Fruit fly (Drosophila melanogaster) whole organism, prepupa: Measurements from ENCODE around the gene Ag5r.
A peak's percentile ranks its signal among the peaks of the same experiment; 100 is the strongest.

ENCODE experiments used
- Blimp-1 ChIP-seq: fragments of 200-800 bp; sonication (Bioruptor generic); optimal IDR thresholded peaks from 3 replicates; lab custom pipeline; 2017; ENCODE audit warnings: missing biosample characterization, missing genetic modification characterization, mild to moderate bottlenecking, moderate library complexity, missing genetic modification reagents
- CG10669 ChIP-seq: fragments of 200-800 bp; sonication (Bioruptor generic); optimal IDR thresholded peaks from 3 replicates; lab custom pipeline; 2018; ENCODE audit warnings: missing biosample characterization, mild to moderate bottlenecking, missing genetic modification characterization, moderate library complexity
- CG11294 ChIP-seq: fragments of 200-800 bp; sonication (Bioruptor generic); IDR thresholded peaks from 2 replicates; pipeline ENCODE4 v1.3.6; 2022; ENCODE audit warnings: missing biosample characterization, missing genetic modification characterization
- CG11762 ChIP-seq: fragments of 200-800 bp; sonication (Bioruptor generic); optimal IDR thresholded peaks from 3 replicates; lab custom pipeline; 2016; ENCODE audit warnings: missing biosample characterization, missing genetic modification characterization; ENCODE audit not compliant: insufficient read depth
- CG11902 ChIP-seq: fragments of 200-800 bp; sonication (Bioruptor generic); optimal IDR thresholded peaks from 3 replicates; lab custom pipeline; 2016; ENCODE audit warnings: missing biosample characterization, missing genetic modification characterization
- CG15336 ChIP-seq: fragments of 200-800 bp; sonication (Bioruptor generic); IDR thresholded peaks from 2 replicates; pipeline ENCODE4 v1.3.6; 2022; ENCODE audit warnings: missing biosample characterization, missing genetic modification characterization
- CG3032 ChIP-seq: fragments of 200-800 bp; optimal IDR thresholded peaks from 2 replicates; lab custom pipeline; 2019; ENCODE audit warnings: missing biosample characterization, mild to moderate bottlenecking, missing genetic modification characterization, moderate library complexity
- CG31627 ChIP-seq: fragments of 200-800 bp; sonication (Bioruptor generic); optimal IDR thresholded peaks from 3 replicates; lab custom pipeline; 2016; ENCODE audit warnings: missing biosample characterization, missing genetic modification characterization
- CG32006 ChIP-seq: fragments of 200-800 bp; sonication (Bioruptor generic); optimal IDR thresholded peaks from 3 replicates; lab custom pipeline; 2017; ENCODE audit warnings: missing biosample characterization, mild to moderate bottlenecking, missing genetic modification characterization
- CG34406 ChIP-seq: fragments of 200-800 bp; sonication (Bioruptor generic); optimal IDR thresholded peaks from 3 replicates; lab custom pipeline; 2016; ENCODE audit warnings: missing biosample characterization, missing genetic modification characterization
- CG3919 ChIP-seq: fragments of 200-800 bp; sonication (Bioruptor generic); optimal IDR thresholded peaks from 3 replicates; lab custom pipeline; 2016; ENCODE audit warnings: missing biosample characterization, missing genetic modification characterization
- CG4318 ChIP-seq: fragments of 200-800 bp; sonication (Bioruptor generic); optimal IDR thresholded peaks from 3 replicates; lab custom pipeline; 2017; ENCODE audit warnings: missing biosample characterization, mild to moderate bottlenecking, missing genetic modification characterization
- CG6163 ChIP-seq: fragments of 200-800 bp; sonication (Bioruptor generic); IDR thresholded peaks from 3 replicates; pipeline ENCODE4 v1.3.6; 2022; ENCODE audit warnings: missing biosample characterization, missing genetic modification characterization
- CG6276 ChIP-seq: fragments of 200-800 bp; sonication (Bioruptor generic); optimal IDR thresholded peaks from 2 replicates; lab custom pipeline; 2017; ENCODE audit warnings: missing biosample characterization, mild to moderate bottlenecking, missing genetic modification characterization
- CG6792 ChIP-seq: fragments of 200-800 bp; sonication (Bioruptor generic); optimal IDR thresholded peaks from 3 replicates; lab custom pipeline; 2016; ENCODE audit warnings: missing biosample characterization, missing genetic modification characterization
- CG6808 ChIP-seq: fragments of 200-800 bp; sonication (Bioruptor generic); optimal IDR thresholded peaks from 3 replicates; lab custom pipeline; 2017; ENCODE audit warnings: missing biosample characterization, missing genetic modification characterization, mild to moderate bottlenecking, moderate library complexity, missing genetic modification reagents
- CG6854 ChIP-seq: fragments of 200-800 bp; sonication (Bioruptor generic); optimal IDR thresholded peaks from 2 replicates; lab custom pipeline; 2017; ENCODE audit warnings: missing biosample characterization, mild to moderate bottlenecking, missing genetic modification characterization
- CG7368 ChIP-seq: fragments of 200-800 bp; sonication (Bioruptor generic); optimal IDR thresholded peaks from 3 replicates; lab custom pipeline; 2016; ENCODE audit warnings: missing biosample characterization, missing genetic modification characterization
- CG8119 ChIP-seq: fragments of 200-800 bp; sonication (Bioruptor generic); IDR thresholded peaks from 3 replicates; pipeline ENCODE4 v1.3.6; 2022; ENCODE audit warnings: missing biosample characterization, missing genetic modification characterization
- CG8319 ChIP-seq: fragments of 200-800 bp; sonication (Bioruptor generic); optimal IDR thresholded peaks from 3 replicates; lab custom pipeline; 2016; ENCODE audit warnings: missing biosample characterization, missing genetic modification characterization
- CG8632 ChIP-seq: fragments of 200-800 bp; sonication (Bioruptor generic); optimal IDR thresholded peaks from 3 replicates; lab custom pipeline; 2016; ENCODE audit warnings: missing biosample characterization, missing genetic modification characterization
- CG9139 ChIP-seq: fragments of 200-800 bp; sonication (Bioruptor generic); optimal IDR thresholded peaks from 3 replicates; lab custom pipeline; 2017; ENCODE audit warnings: missing biosample characterization, mild to moderate bottlenecking, missing genetic modification characterization
- Eip75B ChIP-seq: fragments of 200-800 bp; sonication (Bioruptor generic); optimal IDR thresholded peaks from 3 replicates; lab custom pipeline; 2016; ENCODE audit warnings: missing biosample characterization, missing genetic modification characterization
- Eip78C ChIP-seq: fragments of 200-800 bp; sonication (Bioruptor generic); peaks from one replicate; lab custom pipeline; 2016; ENCODE audit warnings: missing biosample characterization, missing genetic modification characterization
- Eip93F ChIP-seq: fragments of 200-800 bp; sonication (Bioruptor generic); optimal IDR thresholded peaks from 2 replicates; lab custom pipeline; 2016; ENCODE audit warnings: missing biosample characterization, mild to moderate bottlenecking, missing genetic modification characterization
- Ets21C ChIP-seq: fragments of 200-800 bp; sonication (Bioruptor generic); optimal IDR thresholded peaks from 3 replicates; lab custom pipeline; 2016; ENCODE audit warnings: missing biosample characterization, missing genetic modification characterization
- Ets96B ChIP-seq: fragments of 200-800 bp; optimal IDR thresholded peaks from 2 replicates; lab custom pipeline; 2019; ENCODE audit warnings: missing biosample characterization, mild to moderate bottlenecking, missing genetic modification characterization, moderate library complexity
- Hr38 ChIP-seq: sonication (Bioruptor generic); optimal IDR thresholded peaks from 2 replicates; lab custom pipeline; 2016; ENCODE audit warnings: missing biosample characterization, missing genetic modification characterization
- Hr39 ChIP-seq: fragments of 200-800 bp; sonication (Bioruptor generic); optimal IDR thresholded peaks from 2 replicates; lab custom pipeline; 2016; ENCODE audit warnings: missing biosample characterization, missing genetic modification characterization
- Hr4 ChIP-seq: fragments of 200-800 bp; sonication (Bioruptor generic); optimal IDR thresholded peaks from 3 replicates; lab custom pipeline; 2016; ENCODE audit warnings: missing biosample characterization, missing genetic modification characterization
- Lpt ChIP-seq: fragments of 200-800 bp; sonication (Bioruptor generic); optimal IDR thresholded peaks from 3 replicates; lab custom pipeline; 2016; ENCODE audit warnings: missing biosample characterization, missing genetic modification characterization
- Met ChIP-seq: fragments of 200-800 bp; sonication (Bioruptor generic); optimal IDR thresholded peaks from 3 replicates; lab custom pipeline; 2016; ENCODE audit warnings: missing biosample characterization, missing genetic modification characterization
- OdsH ChIP-seq: fragments of 200-800 bp; sonication (Bioruptor generic); optimal IDR thresholded peaks from 3 replicates; lab custom pipeline; 2016; ENCODE audit warnings: missing biosample characterization, missing genetic modification characterization
- Smox ChIP-seq: fragments of 200-800 bp; sonication (Bioruptor generic); optimal IDR thresholded peaks from 3 replicates; lab custom pipeline; 2016; ENCODE audit warnings: missing biosample characterization, missing genetic modification characterization
- Sox102F ChIP-seq: fragments of 200-800 bp; sonication (Bioruptor generic); optimal IDR thresholded peaks from 2 replicates; lab custom pipeline; 2016; ENCODE audit warnings: missing biosample characterization, mild to moderate bottlenecking, missing genetic modification characterization
- Sox14 ChIP-seq: fragments of 200-800 bp; sonication (Bioruptor generic); optimal IDR thresholded peaks from 3 replicates; lab custom pipeline; 2016; ENCODE audit warnings: missing biosample characterization, missing genetic modification characterization
- achi ChIP-seq: fragments of 200-800 bp; sonication (Bioruptor generic); optimal IDR thresholded peaks from 3 replicates; lab custom pipeline; 2016; ENCODE audit warnings: missing biosample characterization, missing genetic modification characterization
- acj6 ChIP-seq: fragments of 200-800 bp; sonication (Bioruptor generic); optimal IDR thresholded peaks from 3 replicates; lab custom pipeline; 2016; ENCODE audit warnings: missing biosample characterization, missing genetic modification characterization
- dac ChIP-seq: fragments of 200-800 bp; sonication (Bioruptor generic); optimal IDR thresholded peaks from 2 replicates; lab custom pipeline; 2017; ENCODE audit warnings: missing biosample characterization, mild to moderate bottlenecking, missing genetic modification characterization
- dsx ChIP-seq: fragments of 200-800 bp; optimal IDR thresholded peaks from 3 replicates; lab custom pipeline; 2019; ENCODE audit warnings: missing biosample characterization, mild to moderate bottlenecking, missing genetic modification characterization, moderate library complexity; ENCODE audit not compliant: poor library complexity, severe bottlenecking
- eg ChIP-seq: fragments of 200-800 bp; sonication (Bioruptor generic); IDR thresholded peaks from 3 replicates; pipeline ENCODE4 v1.3.6; 2022; ENCODE audit warnings: missing biosample characterization, missing genetic modification characterization
- esn ChIP-seq: fragments of 200-800 bp; sonication (Bioruptor generic); optimal IDR thresholded peaks from 2 replicates; lab custom pipeline; 2016; ENCODE audit warnings: missing biosample characterization, mild to moderate bottlenecking, missing genetic modification characterization, moderate library complexity
- fd59A ChIP-seq: fragments of 200-800 bp; sonication (Bioruptor generic); optimal IDR thresholded peaks from 2 replicates; lab custom pipeline; 2017; ENCODE audit warnings: missing biosample characterization, mild to moderate bottlenecking, missing genetic modification characterization, missing genetic modification reagents
- fd85E ChIP-seq: fragments of 200-800 bp; sonication (Bioruptor generic); optimal IDR thresholded peaks from 3 replicates; lab custom pipeline; 2016; ENCODE audit warnings: missing biosample characterization, missing genetic modification characterization
- fkh ChIP-seq: fragments of 200-800 bp; sonication (Bioruptor generic); optimal IDR thresholded peaks from 3 replicates; lab custom pipeline; 2017; ENCODE audit warnings: missing biosample characterization, mild to moderate bottlenecking, missing genetic modification characterization, moderate library complexity
- lz ChIP-seq: fragments of 200-800 bp; sonication (Bioruptor generic); optimal IDR thresholded peaks from 3 replicates; lab custom pipeline; 2016; ENCODE audit warnings: missing biosample characterization, missing genetic modification characterization
- net ChIP-seq: fragments of 200-800 bp; sonication (Bioruptor generic); optimal IDR thresholded peaks from 3 replicates; lab custom pipeline; 2016; ENCODE audit warnings: missing biosample characterization, missing genetic modification characterization
- salr ChIP-seq, 2 experiments: fragments of 200-800 bp; sonication (Bioruptor generic); optimal IDR thresholded peaks; 3 replicates each; lab custom pipeline; 2016 to 2018; ENCODE audit warnings: missing biosample characterization in 2 of 2, missing genetic modification characterization in 2 of 2, mild to moderate bottlenecking in 1 of 2
- spab ChIP-seq: fragments of 200-800 bp; sonication (Bioruptor generic); optimal IDR thresholded peaks from 2 replicates; lab custom pipeline; 2017; ENCODE audit warnings: missing biosample characterization, mild to moderate bottlenecking, missing genetic modification characterization, missing genetic modification reagents
- svp ChIP-seq: fragments of 200-800 bp; sonication (Bioruptor generic); peaks from one replicate; lab custom pipeline; 2016; ENCODE audit warnings: missing biosample characterization, missing genetic modification characterization
- vri ChIP-seq: fragments of 200-800 bp; sonication (Bioruptor generic); optimal IDR thresholded peaks from 3 replicates; lab custom pipeline; 2016; ENCODE audit warnings: missing biosample characterization, mild to moderate bottlenecking, missing genetic modification characterization

The Ag5r gene

dm6 chrX:14743819-14744218 lies 42.5 kb downstream of the Ag5r start (continued):
- no peak for TF ChIP-seq spab

- TF ChIP-seq CG11762 (GFP tag; lab: Kevin White, UChicago): no peak
- TF ChIP-seq net (GFP tag; lab: Kevin White, UChicago): no peak
- TF ChIP-seq Blimp-1: no peak
- peak; percentile 18 for TF ChIP-seq dac (GFP tag; lab: Kevin White, UChicago)
- TF ChIP-seq achi (GFP tag; lab: Kevin White, UChicago): peak; percentile 21
- no peak for TF ChIP-seq lz (GFP tag; lab: Kevin White, UChicago)
- TF ChIP-seq CG31627 (GFP tag; lab: Kevin White, UChicago): no peak
- TF ChIP-seq CG34406 (GFP tag; lab: Kevin White, UChicago): no peak
- no peak for TF ChIP-seq CG6792 (GFP tag; lab: Kevin White, UChicago)
- no peak for TF ChIP-seq svp (GFP tag; lab: Kevin White, UChicago)
- no peak for TF ChIP-seq CG11294
- TF ChIP-seq CG3032 (tag; lab: Kevin White, UChicago): no peak
- TF ChIP-seq CG11902 (GFP tag; lab: Kevin White, UChicago): no peak
- TF ChIP-seq esn (GFP tag; lab: Kevin White, UChicago): no peak
- TF ChIP-seq salr (GFP tag; optimal IDR thresholded peaks at IDR 0.05; lab: Kevin White, UChicago): no peak
- TF ChIP-seq Ets96B (tag; lab: Kevin White, UChicago): no peak
- peak; percentile 27; the same call in 1 of the 3 replicates for TF ChIP-seq CG6163
- TF ChIP-seq vri (GFP tag; lab: Kevin White, UChicago): no peak
- TF ChIP-seq dsx (GFP tag; lab: Kevin White, UChicago): no peak
- TF ChIP-seq Hr39 (GFP tag; lab: Kevin White, UChicago): peak; percentile 20
- no peak for TF ChIP-seq CG9139
- no peak for TF ChIP-seq Smox (GFP tag; lab: Kevin White, UChicago)
- TF ChIP-seq CG6808 (GFP tag; lab: Kevin White, UChicago): no peak
- TF ChIP-seq CG4318 (GFP tag; lab: Kevin White, UChicago): peak; percentile 5
- TF ChIP-seq Ets21C: no peak
- no peak for TF ChIP-seq fd59A (GFP tag; lab: Kevin White, UChicago)
- peak; percentile 21 for TF ChIP-seq CG3919 (GFP tag; lab: Kevin White, UChicago)
- TF ChIP-seq Eip75B (GFP tag; lab: Kevin White, UChicago): peak; percentile 5
- peak; percentile 50 for TF ChIP-seq Eip78C (GFP tag; lab: Kevin White, UChicago)
- peak; percentile 43; the same call in 2 of the 3 replicates for TF ChIP-seq CG8119 (GFP tag; lab: Robert Waterston, UW)
- no peak for TF ChIP-seq CG7368 (GFP tag; lab: Kevin White, UChicago)
- TF ChIP-seq Eip93F (GFP tag; lab: Kevin White, UChicago): no peak
- peak; percentile 30 for TF ChIP-seq Hr4 (GFP tag; lab: Kevin White, UChicago)
- TF ChIP-seq CG8319: no peak
- TF ChIP-seq CG6276 (GFP tag; lab: Kevin White, UChicago): peak; percentile 15
- TF ChIP-seq fd85E: no peak
- no peak for TF ChIP-seq Met (GFP tag; lab: Kevin White, UChicago)
- TF ChIP-seq acj6: peak; percentile 15
- peak; percentile 19 for TF ChIP-seq Sox14 (GFP tag; lab: Kevin White, UChicago)
- TF ChIP-seq OdsH: peak; percentile 28
- TF ChIP-seq fkh (GFP tag; lab: Kevin White, UChicago): no peak
- TF ChIP-seq spab: no peak
- TF ChIP-seq CG15336 (GFP tag; lab: Robert Waterston, UW): peak; percentile 50
- peak; percentile 66 for TF ChIP-seq CG32006 (GFP tag; lab: Kevin White, UChicago)
- TF ChIP-seq CG8632 (GFP tag; lab: Kevin White, UChicago): no peak
- TF ChIP-seq CG6854 (GFP tag; lab: Kevin White, UChicago): no peak
- no peak for TF ChIP-seq Lpt (GFP tag; lab: Kevin White, UChicago)
- TF ChIP-seq Sox102F (GFP tag; lab: Kevin White, UChicago): no peak
- TF ChIP-seq eg (GFP tag; lab: Robert Waterston, UW): no peak
- TF ChIP-seq CG10669 (GFP tag; lab: Kevin White, UChicago): no peak
- TF ChIP-seq Hr38 (GFP tag; lab: Kevin White, UChicago): no peak
Measured at dm6 chrX:14738420-14738819, 47.9 kb downstream of the Ag5r start.
